Worm (Caenorhabditis elegans) whole organism, early embryonic: ENCODE measurements around the gene cox-18.

Experiments
- B0310.2 ChIP-seq: sonication (generic microtip); optimal IDR thresholded peaks from 2 replicates; lab custom pipeline; 2016; ENCODE audit warnings: mild to moderate bottlenecking, missing genetic modification characterization, missing compliant biosample characterization
- aly-1 ChIP-seq: sonication (generic microtip); optimal IDR thresholded peaks from 2 replicates; lab custom pipeline; 2016; ENCODE audit warnings: missing genetic modification characterization, missing compliant biosample characterization
- ama-1 ChIP-seq: fragments of 150-350 bp; optimal IDR thresholded peaks from 2 replicates; lab custom pipeline; 2014
- ceh-13 ChIP-seq: fragments of 200-800 bp; sonication (Bioruptor generic); optimal IDR thresholded peaks from 2 replicates; lab custom pipeline; 2018; ENCODE audit warnings: mild to moderate bottlenecking, missing genetic modification characterization, missing compliant biosample characterization
- ceh-36 ChIP-seq: sonication (generic microtip); optimal IDR thresholded peaks from 2 replicates; lab custom pipeline; 2016; ENCODE audit warnings: missing genetic modification characterization, inconsistent platforms, missing compliant biosample characterization
- ets-7 ChIP-seq: sonication (generic microtip); optimal IDR thresholded peaks from 2 replicates; lab custom pipeline; 2016; ENCODE audit warnings: missing genotype, missing genetic modification characterization, missing compliant biosample characterization
- flt-1 ChIP-seq: fragments of 200-800 bp; sonication (Bioruptor generic); IDR thresholded peaks from 2 replicates; pipeline ENCODE4 v1.3.6; 2022; ENCODE audit warnings: missing genetic modification characterization, missing compliant biosample characterization
- hmg-4 ChIP-seq: fragments of 200-800 bp; sonication (Bioruptor generic); optimal IDR thresholded peaks from 2 replicates; lab custom pipeline; 2018; ENCODE audit warnings: mild to moderate bottlenecking, missing genetic modification characterization, missing compliant biosample characterization
- hnd-1 ChIP-seq: sonication (generic microtip); optimal IDR thresholded peaks from 2 replicates; lab custom pipeline; 2016; ENCODE audit warnings: missing genetic modification characterization, missing compliant biosample characterization
- pes-1 ChIP-seq: fragments of 200-800 bp; sonication (Bioruptor generic); IDR thresholded peaks from 2 replicates; pipeline ENCODE4 v1.3.6; 2022; ENCODE audit warnings: missing genetic modification reagents, missing genetic modification characterization, missing compliant biosample characterization
- scrt-1 ChIP-seq: fragments of 200-800 bp; sonication (Bioruptor generic); IDR thresholded peaks from 2 replicates; pipeline ENCODE4 v1.3.6; 2022; ENCODE audit warnings: missing genetic modification characterization, missing compliant biosample characterization
- sea-1 ChIP-seq: fragments of 200-800 bp; sonication (Bioruptor generic); conservative IDR thresholded peaks from 2 replicates; pipeline ENCODE4 v1.3.6; 2022; ENCODE audit warnings: missing genetic modification characterization, missing compliant biosample characterization
- tra-4 ChIP-seq: sonication (generic microtip); optimal IDR thresholded peaks from 2 replicates; lab custom pipeline; 2017; ENCODE audit warnings: missing genetic modification characterization, missing compliant biosample characterization

ce11 chrIV:1053989-1054388 is 43.3 kb upstream of the cox-18 start:
- TF ChIP-seq scrt-1 (no peak), ama-1 (no peak), tra-4 (no peak), hmg-4 (GFP tag; lab: Kevin White, UChicago) (no peak), ceh-36 (tag; lab: Kevin White, UChicago) (no peak), hnd-1 (tag; lab: Kevin White, UChicago) (no peak), aly-1 (no peak), ceh-13 (GFP tag; lab: Kevin White, UChicago) (no peak), flt-1 (no peak), B0310.2 (tag; lab: Kevin White, UChicago) (no peak), sea-1 (no peak), ets-7 (no peak), pes-1 (GFP tag; lab: Robert Waterston, UW) (no peak)
